Worm (Caenorhabditis elegans): ENCODE data around the gene Y57A10B.7.

- TF ChIP-seq nhr-2 (tag; optimal IDR thresholded peaks at IDR 0.05) (no peak), mep-1 (tag; optimal IDR thresholded peaks at IDR 0.05) (no peak), snpc-4 (tag; optimal IDR thresholded peaks at IDR 0.05) (no peak), unc-62 (GFP tag; optimal IDR thresholded peaks at IDR 0.05) (no peak), ztf-11 (tag; optimal IDR thresholded peaks at IDR 0.05) (no peak), nhr-12 (tag; optimal IDR thresholded peaks at IDR 0.05) (no peak), lin-32 (GFP tag; optimal IDR thresholded peaks at IDR 0.05) (no peak), lsy-2 (tag; optimal IDR thresholded peaks at IDR 0.05) (no peak), nhr-28 (tag; optimal IDR thresholded peaks at IDR 0.05) (no peak), sem-2 (GFP tag; optimal IDR thresholded peaks at IDR 0.05) (no peak), ces-1 (GFP tag; optimal IDR thresholded peaks at IDR 0.05) (no peak), cnd-1 (tag; optimal IDR thresholded peaks at IDR 0.05) (no peak)
These were observed 15.1 kb upstream of the Y57A10B.7 start, which contains the start of gene sre-31 for ce11 chrII:12408717-12409116.

Data from whole organism, mixed stage, embryonic.